Fruit fly (Drosophila melanogaster) whole organism, embryonic: ENCODE measurements around the gene Rab8.

Experiments
- CG10267 ChIP-seq: fragments of 200-800 bp; sonication (Bioruptor generic); optimal IDR thresholded peaks from 2 replicates; lab custom pipeline; 2018; ENCODE audit warnings: missing biosample characterization, mild to moderate bottlenecking, missing genetic modification characterization, moderate library complexity
- CG10321 ChIP-seq: fragments of 200-800 bp; sonication (Bioruptor generic); IDR thresholded peaks from 2 replicates; pipeline ENCODE4 v1.3.6; 2022; ENCODE audit warnings: missing biosample characterization, missing genetic modification characterization
- CG11093 ChIP-seq: fragments of 200-800 bp; sonication (Bioruptor generic); IDR thresholded peaks from 3 replicates; pipeline ENCODE4 v1.3.6; 2022; ENCODE audit warnings: missing biosample characterization, missing genetic modification characterization
- CG14441 ChIP-seq: fragments of 200-800 bp; sonication (Bioruptor generic); IDR thresholded peaks from 2 replicates; pipeline ENCODE4 v1.3.6; 2022; ENCODE audit warnings: missing biosample characterization, missing genetic modification characterization
- CG18476 ChIP-seq: fragments of 200-800 bp; sonication (Bioruptor generic); optimal IDR thresholded peaks from 2 replicates; lab custom pipeline; 2016; ENCODE audit warnings: missing biosample characterization, mild to moderate bottlenecking, missing genetic modification characterization
- CG2120 ChIP-seq: fragments of 200-800 bp; sonication (Bioruptor generic); optimal IDR thresholded peaks from 3 replicates; lab custom pipeline; 2016; ENCODE audit warnings: missing biosample characterization, missing genetic modification characterization
- CG2129 ChIP-seq: fragments of 200-800 bp; sonication (Bioruptor generic); IDR thresholded peaks from 2 replicates; pipeline ENCODE4 v1.3.6; 2022; ENCODE audit warnings: missing biosample characterization, missing genetic modification characterization; ENCODE audit not compliant: partially characterized antibody
- CG2712 ChIP-seq: fragments of 200-800 bp; optimal IDR thresholded peaks from 3 replicates; lab custom pipeline; 2019; ENCODE audit warnings: missing biosample characterization, mild to moderate bottlenecking, missing genetic modification characterization, moderate library complexity
- CG4328 ChIP-seq: fragments of 200-800 bp; sonication (Bioruptor generic); optimal IDR thresholded peaks from 3 replicates; lab custom pipeline; 2017; ENCODE audit warnings: missing biosample characterization, missing genetic modification reagents, missing genetic modification characterization
- CG4617 ChIP-seq: fragments of 200-800 bp; sonication (Bioruptor generic); optimal IDR thresholded peaks from 3 replicates; lab custom pipeline; 2016; ENCODE audit warnings: missing biosample characterization, missing genetic modification characterization, borderline replicate concordance
- CG7357 ChIP-seq: fragments of 200-800 bp; sonication (Bioruptor generic); IDR thresholded peaks from 3 replicates; pipeline ENCODE4 v1.3.6; 2022; ENCODE audit warnings: missing biosample characterization, missing genetic modification characterization
- CG7556 ChIP-seq: fragments of 200-800 bp; sonication (Bioruptor generic); optimal IDR thresholded peaks from 2 replicates; lab custom pipeline; 2017; ENCODE audit warnings: missing biosample characterization, mild to moderate bottlenecking, missing genetic modification characterization
- CG7745 ChIP-seq: fragments of 200-800 bp; sonication (Bioruptor generic); optimal IDR thresholded peaks from 2 replicates; lab custom pipeline; 2018; ENCODE audit warnings: missing biosample characterization, mild to moderate bottlenecking, missing genetic modification characterization, moderate library complexity
- CTCF ChIP-seq: fragments of 200-800 bp; sonication (Bioruptor generic); optimal IDR thresholded peaks from 2 replicates; lab custom pipeline; 2017; ENCODE audit warnings: missing biosample characterization, mild to moderate bottlenecking, missing genetic modification characterization, moderate library complexity
- Camta ChIP-seq: fragments of 200-800 bp; sonication (Bioruptor generic); optimal IDR thresholded peaks from 2 replicates; lab custom pipeline; 2016; ENCODE audit warnings: missing biosample characterization, missing genetic modification characterization
- Dbx ChIP-seq: fragments of 200-800 bp; sonication (Bioruptor generic); IDR thresholded peaks from 3 replicates; pipeline ENCODE4 v1.3.6; 2022; ENCODE audit warnings: missing biosample characterization, missing genetic modification characterization
- Deaf1 ChIP-seq: fragments of 200-800 bp; optimal IDR thresholded peaks from 3 replicates; lab custom pipeline; 2019; ENCODE audit warnings: missing biosample characterization, mild to moderate bottlenecking, missing genetic modification characterization, moderate library complexity
- Dfd ChIP-seq, 2 experiments: fragments of >200 bp; optimal IDR thresholded peaks; 2 replicates each; lab custom pipeline; 2017; ENCODE audit warnings: missing biosample characterization in 2 of 2, missing genetic modification characterization in 2 of 2
- Dll ChIP-seq: fragments of 200-800 bp; sonication (Bioruptor generic); IDR thresholded peaks from 4 replicates; pipeline ENCODE4 v1.3.6; 2022; ENCODE audit warnings: missing biosample characterization, missing genetic modification characterization; ENCODE audit not compliant: partially characterized antibody
- Elba2 ChIP-seq: fragments of 200-800 bp; sonication (Bioruptor generic); optimal IDR thresholded peaks from 3 replicates; lab custom pipeline; 2016; ENCODE audit warnings: missing biosample characterization, missing genetic modification characterization
- Ets65A ChIP-seq: fragments of 200-800 bp; sonication (Bioruptor generic); peaks from one replicate; lab custom pipeline; 2016; ENCODE audit warnings: missing biosample characterization, missing genetic modification characterization
- Gsc ChIP-seq: fragments of 200-800 bp; sonication (Bioruptor generic); IDR thresholded peaks from 2 replicates; pipeline ENCODE4 v1.3.6; 2022; ENCODE audit warnings: missing biosample characterization, missing genetic modification characterization
- HmgZ ChIP-seq: fragments of 200-800 bp; sonication (Bioruptor generic); optimal IDR thresholded peaks from 2 replicates; lab custom pipeline; 2018; ENCODE audit warnings: missing biosample characterization, mild to moderate bottlenecking, missing genetic modification characterization
- Hr39 ChIP-seq: fragments of >200 bp; optimal IDR thresholded peaks from 2 replicates; lab custom pipeline; 2017
- Hr78 ChIP-seq, 2 experiments: fragments of 200-800 bp in 1 of 2; fragments of >200 bp in 1 of 2; sonication (Bioruptor generic) in 1 of 2; optimal IDR thresholded peaks; 2 replicates each; lab custom pipeline; 2017 to 2019; ENCODE audit warnings: missing biosample characterization in 2 of 2, missing genetic modification characterization in 2 of 2, mild to moderate bottlenecking in 1 of 2, moderate library complexity in 1 of 2
- MESR4 ChIP-seq: fragments of 200-800 bp; sonication (Bioruptor generic); optimal IDR thresholded peaks from 2 replicates; lab custom pipeline; 2018; ENCODE audit warnings: missing biosample characterization, mild to moderate bottlenecking, missing genetic modification characterization, moderate library complexity
- NfI ChIP-seq: fragments of 200-800 bp; sonication (Bioruptor generic); optimal IDR thresholded peaks from 3 replicates; lab custom pipeline; 2018; ENCODE audit warnings: missing biosample characterization, mild to moderate bottlenecking, missing genetic modification characterization, moderate library complexity
- Sry-δ ChIP-seq: fragments of 200-800 bp; sonication (Bioruptor generic); optimal IDR thresholded peaks from 2 replicates; lab custom pipeline; 2016; ENCODE audit warnings: missing biosample characterization, missing genetic modification characterization
- Taf1 ChIP-seq: fragments of 200-800 bp; sonication (Bioruptor generic); IDR thresholded peaks from 2 replicates; pipeline ENCODE4 v1.3.6; 2022; ENCODE audit warnings: missing biosample characterization, missing genetic modification characterization
- Xrp1 ChIP-seq: fragments of 200-800 bp; sonication (Bioruptor generic); IDR thresholded peaks from 2 replicates; pipeline ENCODE4 v1.3.6; 2022; ENCODE audit warnings: missing biosample characterization, missing genetic modification characterization
- amos ChIP-seq: fragments of 200-800 bp; sonication (Bioruptor generic); IDR thresholded peaks from 2 replicates; pipeline ENCODE4 v1.3.6; 2022; ENCODE audit warnings: missing biosample characterization, missing genetic modification characterization; ENCODE audit not compliant: partially characterized antibody
- bcd ChIP-seq: fragments of 200-800 bp; sonication (Bioruptor generic); optimal IDR thresholded peaks from 2 replicates; lab custom pipeline; 2017; ENCODE audit warnings: missing biosample characterization, mild to moderate bottlenecking, missing genetic modification characterization
- bowl ChIP-seq: fragments of 200-800 bp; sonication (Bioruptor generic); IDR thresholded peaks from 2 replicates; pipeline ENCODE4 v1.3.6; 2022; ENCODE audit warnings: missing biosample characterization, missing genetic modification characterization
- cato ChIP-seq: fragments of 200-800 bp; sonication (Bioruptor generic); optimal IDR thresholded peaks from 2 replicates; lab custom pipeline; 2016; ENCODE audit warnings: missing biosample characterization, missing genetic modification characterization, borderline replicate concordance
- chinmo ChIP-seq: fragments of 200-800 bp; sonication (Bioruptor generic); IDR thresholded peaks from 4 replicates; pipeline ENCODE4 v1.3.6; 2022; ENCODE audit warnings: missing biosample characterization, missing genetic modification characterization; ENCODE audit not compliant: partially characterized antibody
- gcm ChIP-seq: fragments of 200-800 bp; sonication (Bioruptor generic); optimal IDR thresholded peaks from 2 replicates; lab custom pipeline; 2019; ENCODE audit warnings: missing biosample characterization, mild to moderate bottlenecking, missing genetic modification characterization, moderate library complexity
- ham ChIP-seq: fragments of 200-800 bp; sonication (Bioruptor generic); IDR thresholded peaks from 2 replicates; pipeline ENCODE4 v1.3.6; 2022; ENCODE audit warnings: missing biosample characterization, missing genetic modification characterization
- inv ChIP-seq: fragments of 200-800 bp; sonication (Bioruptor generic); IDR thresholded peaks from 2 replicates; pipeline ENCODE4 v1.3.6; 2022; ENCODE audit warnings: missing biosample characterization, missing genetic modification characterization; ENCODE audit not compliant: partially characterized antibody
- jigr1 ChIP-seq: fragments of 200-800 bp; sonication (Bioruptor generic); IDR thresholded peaks from 3 replicates; pipeline ENCODE4 v1.3.6; 2022; ENCODE audit warnings: missing biosample characterization, missing genetic modification characterization
- jing ChIP-seq: fragments of 200-800 bp; sonication (Bioruptor generic); optimal IDR thresholded peaks from 2 replicates; lab custom pipeline; 2018; ENCODE audit warnings: missing biosample characterization, mild to moderate bottlenecking, missing genetic modification characterization
- lola ChIP-seq, 3 experiments: fragments of >200 bp in 2 of 3; fragments of 200-800 bp in 1 of 3; sonication (Bioruptor generic) in 1 of 3; optimal IDR thresholded peaks; 2 replicates each; lab custom pipeline; 2017 to 2019; ENCODE audit warnings: missing biosample characterization in 3 of 3, missing genetic modification characterization in 3 of 3, mild to moderate bottlenecking in 1 of 3, moderate library complexity in 1 of 3
- lov ChIP-seq, 2 experiments: fragments of 200-800 bp in 1 of 2; fragments of >200 bp in 1 of 2; sonication (Bioruptor generic) in 1 of 2; IDR thresholded peaks in 1 of 2; optimal IDR thresholded peaks in 1 of 2; 2 replicates in 1 of 2; 3 replicates in 1 of 2; pipeline versions ENCODE4 v1.3.6 to Lab custom; 2017 to 2022; ENCODE audit warnings: missing biosample characterization in 1 of 2, missing genetic modification characterization in 1 of 2
- pb ChIP-seq: fragments of 200-800 bp; sonication (Bioruptor generic); optimal IDR thresholded peaks from 3 replicates; lab custom pipeline; 2016; ENCODE audit warnings: missing biosample characterization, missing genetic modification characterization
- sd ChIP-seq: fragments of 200-800 bp; sonication (Bioruptor generic); optimal IDR thresholded peaks from 3 replicates; lab custom pipeline; 2018; ENCODE audit warnings: missing biosample characterization, mild to moderate bottlenecking, missing genetic modification characterization, moderate library complexity
- seq ChIP-seq: fragments of 200-800 bp; sonication (Bioruptor generic); IDR thresholded peaks from 2 replicates; pipeline ENCODE4 v1.3.6; 2022; ENCODE audit warnings: missing biosample characterization, missing genetic modification characterization
- sisA ChIP-seq: fragments of 200-800 bp; sonication (Bioruptor generic); IDR thresholded peaks from 2 replicates; pipeline ENCODE4 v1.3.6; 2022; ENCODE audit warnings: missing biosample characterization, missing genetic modification characterization
- tll ChIP-seq, 2 experiments: fragments of 200-800 bp in 1 of 2; fragments of >200 bp in 1 of 2; sonication (Bioruptor generic) in 1 of 2; optimal IDR thresholded peaks; 2 replicates each; lab custom pipeline; 2017 to 2019; ENCODE audit warnings: missing biosample characterization in 2 of 2, missing genetic modification characterization in 2 of 2, mild to moderate bottlenecking in 1 of 2, moderate library complexity in 1 of 2
- trh ChIP-seq: fragments of 200-800 bp; sonication (Bioruptor generic); optimal IDR thresholded peaks from 2 replicates; lab custom pipeline; 2016; ENCODE audit warnings: missing biosample characterization, missing genetic modification characterization
- twi ChIP-seq: fragments of 200-800 bp; optimal IDR thresholded peaks from 2 replicates; lab custom pipeline; 2019; ENCODE audit warnings: missing biosample characterization, mild to moderate bottlenecking, missing genetic modification characterization, moderate library complexity

Rab8 gene

dm6 chr3L:19909234-19910053, 38.6 kb upstream of the Rab8 start (continued):
- TF ChIP-seq CG2129 (GFP tag; lab: Robert Waterston, UW) (no peak), CG7745 (no peak), inv (no peak), CG14441 (no peak), bcd (GFP tag; lab: Kevin White, UChicago) (no peak), amos (GFP tag; lab: Robert Waterston, UW) (peak; percentile 42; the same call in 1 of the 2 replicates), Hr78 (GFP tag; optimal IDR thresholded peaks at IDR 0.05; lab: Kevin White, UChicago) (no peak), CG2712 (tag; lab: Kevin White, UChicago) (peak; percentile 18), Hr39 (lab: Kevin White, UChicago) (no peak), lov (optimal IDR thresholded peaks at IDR 0.05; lab: Kevin White, UChicago) (no peak), lov (GFP tag; IDR thresholded peaks at IDR 0.05; lab: Robert Waterston, UW) (no peak), Deaf1 (tag; lab: Kevin White, UChicago) (no peak), pb (GFP tag; lab: Kevin White, UChicago) (no peak), CG10321 (GFP tag; lab: Robert Waterston, UW) (peak; percentile 89), Elba2 (GFP tag; lab: Kevin White, UChicago) (peak; percentile 55), Taf1 (GFP tag; lab: Robert Waterston, UW) (no peak), lola (GFP tag; optimal IDR thresholded peaks at IDR 0.05; lab: Kevin White, UChicago) (no peak), Ets65A (GFP tag; lab: Kevin White, UChicago) (peak; percentile 80), chinmo (GFP tag; lab: Robert Waterston, UW) (peak; percentile 77; the same call in 2 of the 4 replicates), CG18476 (no peak), CG7556 (GFP tag; lab: Kevin White, UChicago) (no peak), jigr1 (GFP tag; lab: Robert Waterston, UW) (no peak), HmgZ (tag; lab: Kevin White, UChicago) (peak; percentile 33), CG4617 (GFP tag; lab: Kevin White, UChicago) (peak; percentile 66), sd (tag; lab: Kevin White, UChicago) (peak; percentile 14), CG4328 (GFP tag; lab: Kevin White, UChicago) (peak; percentile 4), CG10267 (tag; lab: Kevin White, UChicago) (peak; percentile 68), cato (GFP tag; lab: Kevin White, UChicago) (no peak), NfI (peak; percentile 36), gcm (GFP tag; lab: Kevin White, UChicago) (no peak), CTCF (GFP tag; lab: Kevin White, UChicago) (peak; percentile 9), Dfd (GFP tag; optimal IDR thresholded peaks at IDR 0.05; lab: Kevin White, UChicago) (no peak), trh (no peak), CG2120 (no peak), bowl (GFP tag; lab: Robert Waterston, UW) (no peak), Camta (GFP tag; lab: Kevin White, UChicago) (no peak), twi (tag; lab: Kevin White, UChicago) (peak; percentile 8), CG7357 (GFP tag; lab: Robert Waterston, UW) (no peak), MESR4 (GFP tag; lab: Kevin White, UChicago) (peak; percentile 60), Dbx (GFP tag; lab: Robert Waterston, UW) (no peak), CG11093 (GFP tag; lab: Robert Waterston, UW) (no peak), jing (GFP tag; lab: Kevin White, UChicago) (no peak), tll (GFP tag; optimal IDR thresholded peaks at IDR 0.05; lab: Kevin White, UChicago) (no peak), sisA (GFP tag; lab: Robert Waterston, UW) (no peak), ham (GFP tag; lab: Robert Waterston, UW) (no peak), Gsc (no peak), Dll (GFP tag; lab: Robert Waterston, UW) (no peak), seq (GFP tag; lab: Robert Waterston, UW) (no peak), Xrp1 (GFP tag; lab: Robert Waterston, UW) (no peak), Sry-δ (GFP tag; lab: Kevin White, UChicago) (peak; percentile 35)
